Worm (Caenorhabditis elegans): ENCODE results near the gene F07A11.1.

DNA sequence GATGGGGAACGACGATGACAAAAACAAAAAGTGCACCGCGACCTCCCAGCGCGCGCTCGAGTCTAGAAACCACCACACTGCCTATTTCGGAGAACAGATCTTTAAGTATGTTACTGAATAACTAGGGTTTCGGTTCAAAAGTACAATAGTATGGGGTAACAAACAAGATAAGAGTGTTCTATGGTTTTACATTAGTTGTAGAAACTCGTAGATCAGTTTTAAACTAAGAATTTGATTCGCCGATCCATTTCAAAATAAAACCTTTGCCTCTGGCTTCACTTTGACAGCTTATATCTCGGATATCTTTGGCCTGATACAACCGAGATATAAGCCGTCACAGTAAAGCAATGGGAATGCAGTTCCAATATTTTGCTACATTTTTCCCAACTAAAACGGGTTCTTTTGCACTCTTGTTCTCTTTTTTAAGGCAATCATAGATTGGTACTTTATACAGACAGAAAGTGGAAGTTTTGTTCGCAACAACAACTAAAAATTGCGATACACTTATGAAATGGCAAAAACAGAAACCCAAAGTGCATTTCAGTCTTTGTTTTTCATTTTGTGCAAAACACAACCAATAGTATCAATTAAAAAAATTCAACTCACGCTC lies 24.5 kb upstream of the F07A11.1 start:
- TF ChIP-seq ama-1 (optimal IDR thresholded peaks at IDR 0.05) (no peak), ceh-36 (tag; optimal IDR thresholded peaks at IDR 0.05) (no peak), aly-1 (tag; optimal IDR thresholded peaks at IDR 0.05) (no peak), tbx-11 (GFP tag; IDR thresholded peaks at IDR 0.05) (no peak), hmbx-1 (tag; optimal IDR thresholded peaks at IDR 0.05) (no peak), pes-1 (GFP tag; IDR thresholded peaks at IDR 0.05) (no peak), sea-1 (GFP tag; conservative IDR thresholded peaks at IDR 0.05) (no peak), F13C5.2 (tag; optimal IDR thresholded peaks at IDR 0.05) (no peak)
